Worm (Caenorhabditis elegans): ENCODE data around the gene Y57G11C.48.

DNA sequence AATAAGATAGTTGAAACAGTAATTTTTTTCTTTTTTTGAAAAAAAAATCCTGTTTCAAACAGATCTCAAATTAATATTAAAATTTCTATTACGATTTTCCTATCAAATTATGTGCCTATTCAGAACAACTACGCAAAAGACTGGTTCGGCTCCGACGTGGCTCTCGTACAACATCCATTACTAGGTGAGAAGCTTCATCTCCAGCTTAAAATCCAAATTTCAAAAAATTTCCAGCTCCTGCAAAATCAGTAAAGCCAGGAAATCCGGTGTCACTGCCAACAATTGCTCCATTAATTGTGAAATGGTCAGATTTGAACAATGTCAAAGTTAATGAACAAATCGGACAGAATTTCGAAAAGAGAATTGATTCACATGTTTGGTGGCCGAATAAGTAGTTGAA lies 9.7 kb upstream of the Y57G11C.48 start:
- TF ChIP-seq ztf-29 (GFP tag; IDR thresholded peaks at IDR 0.05) (no peak), cog-1 (tag; optimal IDR thresholded peaks at IDR 0.05) (no peak), klf-2 (GFP tag; conservative IDR thresholded peaks at IDR 0.05) (no peak), ref-1 (GFP tag; conservative IDR thresholded peaks at IDR 0.05) (no peak), tab-1 (GFP tag; IDR thresholded peaks at IDR 0.05) (no peak), flt-1 (GFP tag; IDR thresholded peaks at IDR 0.05) (no peak), med-1 (GFP tag; optimal IDR thresholded peaks at IDR 0.05; ENCODE audit: insufficient read depth) (no peak), T22C8.4 (GFP tag; IDR thresholded peaks at IDR 0.05) (no peak), ztf-23 (GFP tag; IDR thresholded peaks at IDR 0.05) (no peak)
